Worm (Caenorhabditis elegans) whole organism, midembryonic: ENCODE results near the gene C54D10.10.

Source experiments
- T22C8.4 ChIP-seq: fragments of 200-800 bp; sonication (Bioruptor generic); IDR thresholded peaks from 2 replicates; pipeline ENCODE4 v1.3.6; 2022; ENCODE audit warnings: missing genetic modification characterization, missing compliant biosample characterization
- cog-1 ChIP-seq: sonication (generic microtip); optimal IDR thresholded peaks from 2 replicates; lab custom pipeline; 2016; ENCODE audit warnings: missing genetic modification characterization, missing compliant biosample characterization
- flt-1 ChIP-seq: fragments of 200-800 bp; sonication (Bioruptor generic); IDR thresholded peaks from 2 replicates; pipeline ENCODE4 v1.3.6; 2022; ENCODE audit warnings: missing genetic modification characterization, missing compliant biosample characterization
- klf-2 ChIP-seq: fragments of 200-800 bp; sonication (Bioruptor generic); conservative IDR thresholded peaks from 2 replicates; pipeline ENCODE4 v1.3.6; 2022; ENCODE audit warnings: missing genetic modification reagents, missing genetic modification characterization, missing compliant biosample characterization
- med-1 ChIP-seq: sonication (generic microtip); optimal IDR thresholded peaks from 2 replicates; lab custom pipeline; 2017; ENCODE audit warnings: missing genetic modification characterization, mild to moderate bottlenecking, missing compliant biosample characterization, antibody characterized with exemption, missing genetic modification reagents; ENCODE audit not compliant: insufficient read depth
- ref-1 ChIP-seq: fragments of 200-800 bp; sonication (Bioruptor generic); conservative IDR thresholded peaks from 2 replicates; pipeline ENCODE4 v1.3.6; 2022; ENCODE audit warnings: missing genetic modification reagents, missing genetic modification characterization, missing compliant biosample characterization
- tab-1 ChIP-seq: fragments of 200-800 bp; sonication (Bioruptor generic); IDR thresholded peaks from 2 replicates; pipeline ENCODE4 v1.3.6; 2022; ENCODE audit warnings: missing genetic modification characterization, missing compliant biosample characterization
- ztf-23 ChIP-seq: fragments of 200-800 bp; sonication (Bioruptor generic); IDR thresholded peaks from 2 replicates; pipeline ENCODE4 v1.3.6; 2022; ENCODE audit warnings: missing genetic modification reagents, missing genetic modification characterization, missing compliant biosample characterization
- ztf-29 ChIP-seq: fragments of 200-800 bp; sonication (Bioruptor generic); IDR thresholded peaks from 2 replicates; pipeline ENCODE4 v1.3.6; 2022; ENCODE audit warnings: missing genetic modification reagents, missing genetic modification characterization, missing compliant biosample characterization

Gene C54D10.10

DNA sequence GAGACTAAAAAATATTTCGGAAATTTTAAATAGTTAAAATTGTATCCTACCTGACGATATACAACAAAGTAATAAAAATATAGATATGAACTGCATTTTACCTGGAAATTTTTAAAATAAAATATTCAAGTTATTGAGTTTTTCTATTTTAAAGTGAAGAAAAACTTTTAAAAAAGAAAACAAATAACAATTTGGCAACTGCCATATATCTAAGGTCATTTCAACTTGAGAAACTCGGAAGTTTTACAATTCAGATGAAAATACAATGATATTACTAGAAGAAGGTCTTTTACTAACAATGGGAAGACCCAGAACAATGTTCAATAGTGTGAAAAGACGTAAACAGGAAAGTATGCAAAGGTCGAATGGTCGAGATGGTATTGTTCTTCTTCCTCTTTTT lies at the start of gene C54D10.10:
TSS of gene C54D10.10 (minus strand) at position 101 of the 400 bp plus-strand sequence.
- no peak for TF ChIP-seq ref-1 (GFP tag; lab: Robert Waterston, UW)
- no peak for TF ChIP-seq T22C8.4 (GFP tag; lab: Robert Waterston, UW)
- TF ChIP-seq ztf-29 (GFP tag; lab: Robert Waterston, UW), result no peak
- no peak for TF ChIP-seq flt-1 (GFP tag; lab: Robert Waterston, UW)
- no peak for TF ChIP-seq klf-2
- no peak for TF ChIP-seq med-1 (GFP tag; lab: Kevin White, UChicago)
- no peak for TF ChIP-seq tab-1 (GFP tag; lab: Robert Waterston, UW)
- TF ChIP-seq cog-1 (tag; lab: Kevin White, UChicago), result no peak
- TF ChIP-seq ztf-23 (GFP tag; lab: Robert Waterston, UW), result no peak

DNA sequence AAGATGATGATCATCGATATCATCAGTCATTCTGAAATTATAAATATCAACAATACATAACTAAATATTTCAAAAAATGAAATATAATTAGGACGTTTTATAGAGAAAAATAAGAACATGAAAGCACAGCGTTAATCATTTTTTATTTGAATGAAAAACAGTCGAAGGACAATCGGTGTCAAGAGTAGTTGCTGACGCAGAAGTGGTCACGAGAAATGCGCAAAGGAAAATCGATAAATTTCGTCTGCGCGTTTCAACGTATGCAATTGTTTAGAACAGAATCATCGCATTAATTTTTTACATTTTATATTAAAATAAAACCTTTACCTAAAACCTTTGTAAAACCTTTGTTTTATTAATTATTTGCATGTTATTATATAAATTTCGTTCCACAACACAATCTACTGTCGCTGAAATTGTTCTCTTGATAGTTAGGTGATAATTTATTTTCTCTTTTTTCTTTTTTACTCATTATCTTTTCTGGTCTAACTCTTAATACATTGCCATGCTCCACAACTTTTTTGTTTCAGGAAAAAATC lies 48.0 kb upstream of the C54D10.10 start, which contains the start of the genes W04D2.4 and rbm-25:
TSS of gene W04D2.4 (minus strand) at position 31 of the 539 bp plus-strand sequence.
TSS of gene rbm-25 (plus strand) at position 489 of the 539 bp plus-strand sequence.
- TF ChIP-seq flt-1 (GFP tag; lab: Robert Waterston, UW) (no peak), T22C8.4 (GFP tag; lab: Robert Waterston, UW) (peak; percentile 94), klf-2 (no peak), cog-1 (tag; lab: Kevin White, UChicago) (no peak)

DNA sequence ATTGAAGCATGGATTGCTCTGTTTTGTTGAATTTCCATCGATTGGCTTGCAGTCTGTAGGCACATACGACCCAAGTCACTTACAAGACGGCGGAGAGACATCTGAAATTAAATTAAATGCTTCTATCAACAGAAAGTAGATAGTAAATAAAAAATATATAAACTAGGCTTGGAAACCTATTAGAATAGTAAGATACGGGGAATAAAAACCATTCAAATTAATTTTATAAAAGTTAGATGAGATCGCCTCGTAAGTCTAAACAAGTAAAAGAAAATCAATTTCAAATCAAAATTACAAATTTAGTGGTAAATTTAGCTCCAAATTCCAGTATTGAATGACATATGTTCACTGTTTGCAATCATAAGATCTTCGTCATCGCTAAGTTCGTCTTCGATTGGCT lies 44.7 kb upstream of the C54D10.10 start, which contains the start of gene mrps-11:
TSS of gene mrps-11 (minus strand) at position 101 of the 400 bp plus-strand sequence.
- TF ChIP-seq cog-1 (tag; lab: Kevin White, UChicago) (no peak), ztf-29 (GFP tag; lab: Robert Waterston, UW) (no peak), flt-1 (GFP tag; lab: Robert Waterston, UW) (no peak), T22C8.4 (GFP tag; lab: Robert Waterston, UW) (no peak), tab-1 (GFP tag; lab: Robert Waterston, UW) (no peak), med-1 (GFP tag; lab: Kevin White, UChicago) (no peak), klf-2 (no peak), ztf-23 (GFP tag; lab: Robert Waterston, UW) (no peak), ref-1 (GFP tag; lab: Robert Waterston, UW) (no peak)

DNA sequence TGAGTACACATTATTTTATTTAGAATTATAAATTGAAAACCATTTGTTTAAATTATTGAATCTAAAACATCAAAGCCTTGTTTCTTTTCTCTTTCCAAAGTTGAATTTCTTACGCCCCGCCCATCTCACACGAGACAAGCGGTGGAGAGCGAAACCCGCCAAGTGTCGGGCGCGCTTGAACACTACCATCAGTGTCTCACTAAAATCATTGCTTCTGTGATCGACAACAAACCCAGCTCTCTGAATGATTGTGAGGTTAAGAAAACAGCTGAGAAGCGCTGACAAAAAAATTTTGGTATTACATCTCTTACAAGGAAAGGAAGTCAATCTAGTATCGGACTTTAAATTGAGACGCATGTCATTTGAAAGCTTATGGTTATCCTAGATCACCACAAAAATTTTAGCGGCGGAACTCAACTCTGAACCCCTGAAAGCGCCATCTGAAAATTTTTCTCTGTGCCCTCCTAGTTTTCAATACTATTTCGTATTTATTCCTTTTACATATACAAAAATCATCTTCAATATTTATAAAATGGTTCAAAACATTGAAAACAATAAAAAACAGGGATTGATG lies 41.4 kb upstream of the C54D10.10 start:
- TF ChIP-seq med-1 (GFP tag; lab: Kevin White, UChicago) (no peak), klf-2 (0 out of 2 replicates have a peak, but pooled peaks have one; percentile 16), ref-1 (GFP tag; lab: Robert Waterston, UW) (no peak), tab-1 (GFP tag; lab: Robert Waterston, UW) (no peak), ztf-23 (GFP tag; lab: Robert Waterston, UW) (no peak), flt-1 (GFP tag; lab: Robert Waterston, UW) (peak; percentile 23; the same call in 1 of the 2 replicates), T22C8.4 (GFP tag; lab: Robert Waterston, UW) (no peak), cog-1 (tag; lab: Kevin White, UChicago) (no peak), ztf-29 (GFP tag; lab: Robert Waterston, UW) (no peak)

DNA sequence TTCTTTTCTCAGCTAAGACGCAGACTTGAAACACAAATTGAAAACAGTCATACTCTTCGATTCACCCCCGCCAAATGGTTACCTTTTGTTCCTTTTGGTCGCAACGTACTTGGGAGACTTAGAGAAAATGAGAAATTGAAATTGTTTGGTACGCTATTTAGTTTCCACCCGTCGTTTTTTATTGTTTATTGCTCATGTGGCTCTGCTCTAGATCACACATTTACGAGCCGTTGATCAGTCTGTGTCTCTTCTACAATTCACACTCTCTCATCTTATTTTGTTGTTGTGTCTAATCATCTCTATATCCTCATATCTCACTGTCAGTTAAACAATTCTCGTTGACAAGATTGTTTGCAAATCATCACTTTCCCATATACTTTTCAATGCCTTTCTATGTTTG lies 38.2 kb upstream of the C54D10.10 start:
- no peak for TF ChIP-seq tab-1 (GFP tag; lab: Robert Waterston, UW)
- TF ChIP-seq ref-1 (GFP tag; lab: Robert Waterston, UW), result no peak
- no peak for TF ChIP-seq flt-1 (GFP tag; lab: Robert Waterston, UW)

DNA sequence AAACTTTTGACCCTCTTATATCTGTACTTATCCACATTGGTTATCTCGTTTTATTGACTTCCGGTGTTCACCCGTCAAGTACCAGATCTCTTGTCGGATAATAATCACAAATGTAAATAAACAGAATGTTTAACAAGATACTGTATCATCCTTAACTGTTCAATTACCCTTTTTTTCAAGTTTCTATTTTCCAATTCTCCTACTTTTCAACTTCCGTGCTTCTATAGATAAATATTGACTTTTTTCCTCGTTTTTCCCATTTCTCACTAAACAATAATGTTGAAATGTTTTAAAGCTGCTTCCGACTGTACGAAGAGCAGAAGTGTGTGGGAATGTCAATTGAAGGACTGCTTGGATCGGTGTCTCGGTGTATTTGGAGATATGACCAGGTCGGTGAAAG lies 37.1 kb upstream of the C54D10.10 start, which contains the start of gene inx-11:
TSS of gene inx-11 (plus strand) at position 301 of the 400 bp plus-strand sequence.
- TF ChIP-seq ref-1 (GFP tag; lab: Robert Waterston, UW) (no peak), med-1 (GFP tag; lab: Kevin White, UChicago) (no peak), cog-1 (tag; lab: Kevin White, UChicago) (no peak), ztf-23 (GFP tag; lab: Robert Waterston, UW) (no peak), T22C8.4 (GFP tag; lab: Robert Waterston, UW) (no peak), flt-1 (GFP tag; lab: Robert Waterston, UW) (no peak), ztf-29 (GFP tag; lab: Robert Waterston, UW) (no peak), tab-1 (GFP tag; lab: Robert Waterston, UW) (no peak), klf-2 (no peak)

DNA sequence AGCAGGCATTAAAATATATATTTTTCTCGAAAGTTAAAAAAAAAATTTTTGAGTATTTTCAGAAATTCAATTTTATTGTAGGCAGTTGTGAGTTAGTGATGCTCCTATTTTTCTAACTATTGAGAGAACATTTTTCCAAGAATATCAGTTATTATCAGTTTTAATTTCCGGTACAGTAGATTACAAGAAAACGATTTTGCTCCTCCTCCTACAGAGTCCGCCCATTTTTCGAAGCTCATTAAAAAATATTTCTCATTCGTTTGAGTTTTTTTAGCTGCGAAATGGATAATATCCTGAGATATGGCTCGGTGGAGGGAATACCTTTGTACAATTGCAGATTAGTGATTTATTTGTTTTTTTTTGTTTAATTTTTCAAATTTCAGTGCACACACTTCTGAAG lies 34.8 kb upstream of the C54D10.10 start, which contains the start of gene srt-39:
TSS of gene srt-39 (plus strand) at position 301 of the 400 bp plus-strand sequence.
- TF ChIP-seq ref-1 (GFP tag; lab: Robert Waterston, UW) (no peak), T22C8.4 (GFP tag; lab: Robert Waterston, UW) (no peak), ztf-29 (GFP tag; lab: Robert Waterston, UW) (no peak), cog-1 (tag; lab: Kevin White, UChicago) (no peak), ztf-23 (GFP tag; lab: Robert Waterston, UW) (no peak), tab-1 (GFP tag; lab: Robert Waterston, UW) (no peak), med-1 (GFP tag; lab: Kevin White, UChicago) (no peak), flt-1 (GFP tag; lab: Robert Waterston, UW) (no peak), klf-2 (no peak)

DNA sequence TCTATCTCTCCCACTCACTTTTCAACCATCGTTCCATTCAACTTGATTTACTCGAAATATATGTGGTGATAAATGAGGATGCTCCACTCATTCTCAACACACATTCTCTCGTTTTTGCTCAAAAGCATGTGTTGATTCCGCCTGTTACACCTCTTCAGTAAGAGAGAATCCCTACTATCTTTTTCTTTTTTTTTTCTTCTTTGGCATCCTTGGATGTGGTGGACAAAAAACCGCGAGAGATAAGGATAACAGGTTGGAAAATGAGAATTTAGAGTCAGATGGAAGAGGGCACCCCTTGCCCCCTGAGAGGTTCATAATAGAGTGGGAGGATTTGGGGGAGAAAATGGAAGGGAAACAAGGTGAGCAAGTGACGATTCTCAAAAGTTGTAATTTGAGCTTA lies 29.2 kb upstream of the C54D10.10 start:
- no peak for TF ChIP-seq cog-1 (tag; lab: Kevin White, UChicago)
- no peak for TF ChIP-seq tab-1 (GFP tag; lab: Robert Waterston, UW)
- no peak for TF ChIP-seq ztf-23 (GFP tag; lab: Robert Waterston, UW)

DNA sequence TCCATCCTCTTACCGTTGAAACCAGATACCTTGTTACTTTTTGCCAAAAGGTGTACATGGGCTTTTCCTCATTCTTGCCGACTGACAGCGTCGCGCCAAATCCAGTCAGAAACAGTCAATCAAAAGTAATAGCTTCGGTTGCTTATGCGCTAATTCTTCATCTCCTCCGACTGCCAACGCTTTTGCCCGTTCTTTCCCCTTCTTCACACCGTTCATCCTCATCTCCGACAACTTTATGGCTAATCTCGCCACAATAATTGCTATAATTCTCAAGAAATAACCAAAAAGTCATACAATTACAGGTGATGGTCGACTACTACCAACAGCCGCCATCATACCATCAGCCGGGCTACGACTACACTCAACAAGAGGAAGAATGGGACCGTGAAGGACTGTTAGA lies 28.3 kb upstream of the C54D10.10 start, which contains the start of gene atn-1:
TSS of gene atn-1 (plus strand) at position 301 of the 400 bp plus-strand sequence.
- TF ChIP-seq ztf-23 (GFP tag; lab: Robert Waterston, UW), result no peak
- TF ChIP-seq T22C8.4 (GFP tag; lab: Robert Waterston, UW), result no peak
- TF ChIP-seq med-1 (GFP tag; lab: Kevin White, UChicago), result no peak
- TF ChIP-seq cog-1 (tag; lab: Kevin White, UChicago), result no peak
